Worm (Caenorhabditis elegans) whole organism, L4/young adult: ENCODE results near the gene rpl-12.

Experiments used
- dao-5 ChIP-seq: sonication (generic microtip); optimal IDR thresholded peaks from 2 replicates; lab custom pipeline; 2016; ENCODE audit warnings: missing genotype, missing genetic modification characterization, moderate library complexity, missing compliant biosample characterization
- him-1 ChIP-seq: sonication (generic microtip); optimal IDR thresholded peaks from 2 replicates; lab custom pipeline; 2016; ENCODE audit warnings: missing genotype, missing genetic modification reagents, missing genetic modification characterization, missing compliant biosample characterization

- TF ChIP-seq him-1 (tag; lab: Kevin White, UChicago) (no peak), dao-5 (tag; lab: Kevin White, UChicago) (no peak)
Measured at ce11 chrIV:13255886-13256285, 15.4 kb upstream of the rpl-12 start, which contains the start of gene bus-12.
